Worm (Caenorhabditis elegans): ENCODE measurements around the gene F55A11.4.

The F55A11.4 gene

ce11 chrV:11764373-11764954 is 5.8 kb upstream of the F55A11.4 start, which contains the start of the genes F55A11.1 and syx-5 (continued):
- TF ChIP-seq snpc-4 (tag; optimal IDR thresholded peaks at IDR 0.05) (peak; percentile 81), zip-4 (GFP tag; optimal IDR thresholded peaks at IDR 0.05) (peak; percentile 92)

ce11 chrV:11767028-11767427 is 3.2 kb upstream of the F55A11.4 start, which contains the start of gene sel-11:
Gene sel-11, plus strand, starts transcription at chrV:11767328.
- no peak for TF ChIP-seq ceh-88 (GFP tag; IDR thresholded peaks at IDR 0.05)
- TF ChIP-seq ztf-11 (tag; optimal IDR thresholded peaks at IDR 0.05) = no peak
- no peak for TF ChIP-seq blmp-1 (tag; optimal IDR thresholded peaks at IDR 0.05)
- TF ChIP-seq sox-4 (tag; optimal IDR thresholded peaks at IDR 0.05) = no peak
- TF ChIP-seq egl-27 (tag; optimal IDR thresholded peaks at IDR 0.05) = no peak
- TF ChIP-seq F16B12.6 (tag; optimal IDR thresholded peaks at IDR 0.05) = no peak
- TF ChIP-seq mab-9 (GFP tag; IDR thresholded peaks at IDR 0.05) = no peak
- TF ChIP-seq elt-2 (tag; optimal IDR thresholded peaks at IDR 0.05) = no peak
- TF ChIP-seq xbp-1 (tag; optimal IDR thresholded peaks at IDR 0.05) = no peak
- no peak for TF ChIP-seq dsc-1 (tag; optimal IDR thresholded peaks at IDR 0.05)
- TF ChIP-seq nhr-84 (tag; optimal IDR thresholded peaks at IDR 0.05) = no peak

- TF ChIP-seq rnt-1 (tag; optimal IDR thresholded peaks at IDR 0.05) = no peak
- TF ChIP-seq fos-1 (tag; optimal IDR thresholded peaks at IDR 0.05) = no peak
- no peak for TF ChIP-seq efl-1 (optimal IDR thresholded peaks at IDR 0.05)
- peak in 1 of 2 experiments; percentile 56 for TF ChIP-seq efl-1 (GFP tag; optimal IDR thresholded peaks at IDR 0.05 in 1 of 2)
These were observed 621 bp upstream of the F55A11.4 start for ce11 chrV:11769646-11770045.

ce11 chrV:11773420-11773819 is 3.2 kb downstream of the F55A11.4 start, which contains the start of gene bus-18:
Gene bus-18, plus strand, starts transcription at chrV:11773720.
- peak; percentile 12 for TF ChIP-seq xbp-1 (tag; optimal IDR thresholded peaks at IDR 0.05)
- no peak for TF ChIP-seq nhr-19 (GFP tag; conservative IDR thresholded peaks at IDR 0.05)
- TF ChIP-seq Y116A8C.19 (tag; optimal IDR thresholded peaks at IDR 0.05; ENCODE audit: borderline replicate concordance) = no peak
- peak; percentile 42 for TF ChIP-seq blmp-1 (tag; optimal IDR thresholded peaks at IDR 0.05)

ce11 chrV:11773934-11774333 is 3.7 kb downstream of the F55A11.4 start:
- TF ChIP-seq nhr-11 (tag; optimal IDR thresholded peaks at IDR 0.05) (no peak), tlp-1 (tag; optimal IDR thresholded peaks at IDR 0.05) (no peak), sox-4 (tag; optimal IDR thresholded peaks at IDR 0.05) (no peak), jun-1 (tag; optimal IDR thresholded peaks at IDR 0.05) (no peak), nhr-237 (tag; optimal IDR thresholded peaks at IDR 0.05) (no peak), hpl-2 (GFP tag; optimal IDR thresholded peaks at IDR 0.05) (no peak), alr-1 (tag; optimal IDR thresholded peaks at IDR 0.05; ENCODE audit: borderline replicate concordance) (no peak), fos-1 (tag; optimal IDR thresholded peaks at IDR 0.05) (no peak), sptf-1 (tag; optimal IDR thresholded peaks at IDR 0.05) (no peak), ceh-90 (tag; optimal IDR thresholded peaks at IDR 0.05) (no peak), lin-14 (GFP tag; optimal IDR thresholded peaks at IDR 0.05) (peak; percentile 45), dsc-1 (tag; optimal IDR thresholded peaks at IDR 0.05) (no peak), tbx-2 (tag; optimal IDR thresholded peaks at IDR 0.05) (no peak), C16A3.4 (tag; optimal IDR thresholded peaks at IDR 0.05) (no peak), egl-13 (tag; optimal IDR thresholded peaks at IDR 0.05) (no peak), nhr-47 (tag; optimal IDR thresholded peaks at IDR 0.05) (no peak), isw-1 (GFP tag; IDR thresholded peaks at IDR 0.05) (no peak), C34B4.2 (tag; optimal IDR thresholded peaks at IDR 0.05) (no peak), lin-39 (tag; optimal IDR thresholded peaks at IDR 0.05) (no peak), mdl-1 (tag; optimal IDR thresholded peaks at IDR 0.05) (no peak), lin-15B (tag; optimal IDR thresholded peaks at IDR 0.05) (no peak), nhr-76 (tag; optimal IDR thresholded peaks at IDR 0.05) (no peak), unc-86 (tag; optimal IDR thresholded peaks at IDR 0.05) (no peak), lsy-2 (tag; optimal IDR thresholded peaks at IDR 0.05) (peak in 1 of 2 experiments; percentile 40), ces-1 (GFP tag; optimal IDR thresholded peaks at IDR 0.05) (no peak), zag-1 (tag; optimal IDR thresholded peaks at IDR 0.05) (no peak), nhr-20 (tag; optimal IDR thresholded peaks at IDR 0.05) (no peak), rnt-1 (tag; optimal IDR thresholded peaks at IDR 0.05) (no peak), mep-1 (tag; optimal IDR thresholded peaks at IDR 0.05) (peak; percentile 32), skn-1 (tag; optimal IDR thresholded peaks at IDR 0.05) (no peak), blmp-1 (tag; optimal IDR thresholded peaks at IDR 0.05) (peak; percentile 54), pax-3 (tag; optimal IDR thresholded peaks at IDR 0.05) (no peak)

Measured in whole organism, L1 larva.